Worm (Caenorhabditis elegans): ENCODE data around the gene F43D2.3.

- TF ChIP-seq W03F9.2 (tag; optimal IDR thresholded peaks at IDR 0.05) (no peak), him-1 (tag; optimal IDR thresholded peaks at IDR 0.05) (no peak), dao-5 (tag; optimal IDR thresholded peaks at IDR 0.05) (no peak)
Observed at ce11 chrV:14638075-14638474, 6.4 kb downstream of the F43D2.3 start.

All from whole organism, L4/young adult.